Fruit fly (Drosophila melanogaster) whole organism, pupa: ENCODE data around the gene CG14448.

Experiments used
- CG10348 ChIP-seq: fragments of 200-800 bp; sonication (Bioruptor generic); IDR thresholded peaks from 2 replicates; pipeline ENCODE4 v1.3.6; 2022; ENCODE audit warnings: missing biosample characterization, missing genetic modification characterization
- CG12605 ChIP-seq: fragments of 200-800 bp; sonication (Bioruptor generic); IDR thresholded peaks from 2 replicates; pipeline ENCODE4 v1.3.6; 2022; ENCODE audit warnings: missing biosample characterization, missing genetic modification characterization
- CG13204 ChIP-seq: fragments of 200-800 bp; sonication (Bioruptor generic); optimal IDR thresholded peaks from 2 replicates; lab custom pipeline; 2018; ENCODE audit warnings: missing biosample characterization, mild to moderate bottlenecking, missing genetic modification characterization, moderate library complexity
- CG14655 ChIP-seq: fragments of 200-800 bp; sonication (Bioruptor generic); optimal IDR thresholded peaks from 3 replicates; lab custom pipeline; 2017; ENCODE audit warnings: mild to moderate bottlenecking, missing biosample characterization, missing genetic modification reagents, missing genetic modification characterization
- CG15710 ChIP-seq: fragments of 200-800 bp; sonication (Bioruptor generic); optimal IDR thresholded peaks from 2 replicates; lab custom pipeline; 2018; ENCODE audit warnings: missing biosample characterization, mild to moderate bottlenecking, missing genetic modification characterization, moderate library complexity
- CG17806 ChIP-seq: fragments of 200-800 bp; sonication (Bioruptor generic); optimal IDR thresholded peaks from 2 replicates; lab custom pipeline; 2018; ENCODE audit warnings: missing biosample characterization, mild to moderate bottlenecking, missing genetic modification characterization, moderate library complexity
- CG32121 ChIP-seq: fragments of 200-800 bp; sonication (Bioruptor generic); IDR thresholded peaks from 2 replicates; pipeline ENCODE4 v1.3.6; 2022; ENCODE audit warnings: missing biosample characterization, missing genetic modification characterization
- CG34367 ChIP-seq: fragments of 200-800 bp; sonication (Bioruptor generic); optimal IDR thresholded peaks from 2 replicates; lab custom pipeline; 2018; ENCODE audit warnings: missing biosample characterization, mild to moderate bottlenecking, missing genetic modification characterization
- CG4496 ChIP-seq: fragments of 200-800 bp; sonication (Bioruptor generic); IDR thresholded peaks from 3 replicates; pipeline ENCODE4 v1.3.6; 2022; ENCODE audit warnings: missing biosample characterization, missing genetic modification characterization
- CG8159 ChIP-seq: fragments of 200-800 bp; sonication (Bioruptor generic); optimal IDR thresholded peaks from 3 replicates; lab custom pipeline; 2018; ENCODE audit warnings: missing biosample characterization, mild to moderate bottlenecking, missing genetic modification characterization, moderate library complexity
- CG8301 ChIP-seq: fragments of 200-800 bp; sonication (Bioruptor generic); optimal IDR thresholded peaks from 2 replicates; lab custom pipeline; 2018; ENCODE audit warnings: missing biosample characterization, mild to moderate bottlenecking, missing genetic modification characterization
- CG9948 ChIP-seq: fragments of 200-800 bp; sonication (Bioruptor generic); optimal IDR thresholded peaks from 2 replicates; lab custom pipeline; 2018; ENCODE audit warnings: missing biosample characterization, mild to moderate bottlenecking, missing genetic modification characterization, moderate library complexity
- D1 ChIP-seq: fragments of 200-800 bp; sonication (Bioruptor generic); optimal IDR thresholded peaks from 2 replicates; lab custom pipeline; 2018; ENCODE audit warnings: missing biosample characterization, mild to moderate bottlenecking, missing genetic modification characterization, moderate library complexity
- EcR ChIP-seq: fragments of 200-800 bp; sonication (Bioruptor generic); optimal IDR thresholded peaks from 3 replicates; lab custom pipeline; 2019; ENCODE audit warnings: missing biosample characterization, missing genetic modification characterization, mild to moderate bottlenecking, moderate library complexity, missing genetic modification reagents
- Ets98B ChIP-seq: fragments of 200-800 bp; sonication (Bioruptor generic); IDR thresholded peaks from 2 replicates; pipeline ENCODE4 v1.3.6; 2022; ENCODE audit warnings: missing biosample characterization, missing genetic modification characterization
- Pif1A ChIP-seq: fragments of 200-800 bp; sonication (Bioruptor generic); optimal IDR thresholded peaks from 3 replicates; lab custom pipeline; 2016; ENCODE audit warnings: missing biosample characterization, missing genetic modification characterization
- Pif1B ChIP-seq: fragments of 200-800 bp; sonication (Bioruptor generic); optimal IDR thresholded peaks from 3 replicates; lab custom pipeline; 2016; ENCODE audit warnings: missing biosample characterization, missing genetic modification characterization
- Snoo ChIP-seq: fragments of 200-800 bp; sonication (Bioruptor generic); optimal IDR thresholded peaks from 3 replicates; lab custom pipeline; 2017; ENCODE audit warnings: missing biosample characterization, mild to moderate bottlenecking, missing genetic modification characterization, inconsistent platforms
- fd96Ca ChIP-seq: fragments of 200-800 bp; sonication (Bioruptor generic); IDR thresholded peaks from 3 replicates; pipeline ENCODE4 v1.3.6; 2022; ENCODE audit warnings: missing biosample characterization, missing genetic modification characterization
- gl ChIP-seq: fragments of 200-800 bp; sonication (Bioruptor generic); optimal IDR thresholded peaks from 2 replicates; lab custom pipeline; 2018; ENCODE audit warnings: missing biosample characterization, mild to moderate bottlenecking, missing genetic modification characterization
- rn ChIP-seq: fragments of 200-800 bp; sonication (Bioruptor generic); IDR thresholded peaks from 2 replicates; pipeline ENCODE4 v1.3.6; 2022; ENCODE audit warnings: missing biosample characterization, missing genetic modification characterization

Gene CG14448

DNA sequence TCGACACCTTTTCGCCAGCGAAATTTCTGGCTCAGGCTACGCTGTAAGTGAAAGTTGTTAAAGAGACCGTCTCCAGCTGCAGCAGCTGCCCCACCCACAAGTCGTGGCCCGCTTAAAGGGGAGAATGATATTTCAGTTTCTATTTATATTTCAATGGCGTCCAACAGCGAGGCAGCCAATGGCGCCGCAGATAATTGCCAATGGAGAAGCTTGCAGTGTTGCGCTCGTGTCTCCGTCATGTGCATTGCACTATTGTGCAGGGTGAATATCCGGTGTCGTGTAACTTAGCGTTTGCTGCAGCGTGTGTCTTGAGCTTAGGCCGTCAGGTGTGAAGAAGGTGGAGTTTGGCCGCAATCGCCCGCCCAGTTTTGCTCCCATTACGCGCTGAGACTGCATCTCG lies 33.1 kb downstream of the CG14448 start:
- TF ChIP-seq gl (tag; lab: Kevin White, UChicago): no peak
- no peak for TF ChIP-seq Pif1B (GFP tag; lab: Kevin White, UChicago)
- TF ChIP-seq CG14655 (GFP tag; lab: Kevin White, UChicago): no peak
- no peak for TF ChIP-seq rn (GFP tag; lab: Robert Waterston, UW)
- peak; percentile 34; the same call in 1 of the 2 replicates for TF ChIP-seq CG12605 (GFP tag; lab: Robert Waterston, UW)
- no peak for TF ChIP-seq CG17806 (tag; lab: Kevin White, UChicago)
- TF ChIP-seq CG4496: 0 out of 3 replicates have a peak, but pooled peaks have one; percentile 29
- TF ChIP-seq CG13204 (GFP tag; lab: Kevin White, UChicago): no peak
- TF ChIP-seq CG9948 (tag; lab: Kevin White, UChicago): no peak
- TF ChIP-seq D1 (tag; lab: Kevin White, UChicago): no peak
- TF ChIP-seq CG34367 (tag; lab: Kevin White, UChicago): no peak
- TF ChIP-seq CG32121: no peak
- TF ChIP-seq CG15710 (tag; lab: Kevin White, UChicago): no peak

DNA sequence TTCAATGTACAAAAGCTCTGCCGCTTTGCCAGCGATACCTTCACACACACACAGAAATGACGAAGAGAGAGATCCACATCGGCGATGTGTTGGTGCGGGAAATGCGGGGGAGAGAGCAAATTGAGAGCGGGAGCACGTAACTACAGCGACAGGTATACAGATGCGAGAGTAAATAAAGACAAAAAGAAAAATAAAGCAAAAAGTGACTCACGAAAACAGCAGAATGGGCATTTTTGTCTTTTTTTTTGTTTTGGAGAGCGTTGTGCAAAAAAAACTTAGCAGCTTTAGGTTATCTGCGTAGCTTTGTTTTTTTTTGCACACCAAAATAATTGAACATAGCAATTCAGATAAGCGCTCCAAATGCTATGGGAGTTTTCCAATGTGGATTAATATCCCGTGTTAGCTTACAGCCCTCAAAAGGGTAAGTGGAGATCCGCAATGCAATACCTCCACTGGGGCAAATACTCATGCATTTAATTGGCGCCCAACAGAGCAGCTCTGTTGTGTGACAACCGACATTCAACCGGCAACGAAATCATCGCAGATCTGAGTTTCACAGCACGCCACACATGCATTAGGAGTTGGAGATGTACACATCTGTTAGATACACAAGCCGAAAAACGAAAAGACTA lies 34.4 kb downstream of the CG14448 start:
- TF ChIP-seq Ets98B (peak; percentile 95), rn (GFP tag; lab: Robert Waterston, UW) (peak; percentile 88), CG17806 (tag; lab: Kevin White, UChicago) (peak; percentile 68), fd96Ca (GFP tag; lab: Robert Waterston, UW) (peak; percentile 94), CG34367 (tag; lab: Kevin White, UChicago) (peak; percentile 84), CG15710 (tag; lab: Kevin White, UChicago) (peak; percentile 84), CG9948 (tag; lab: Kevin White, UChicago) (peak; percentile 77), Pif1B (GFP tag; lab: Kevin White, UChicago) (peak; percentile 76), CG8159 (peak; percentile 82), CG8301 (peak; percentile 83), CG4496 (peak; percentile 98), CG32121 (peak; percentile 96), CG13204 (GFP tag; lab: Kevin White, UChicago) (peak; percentile 97), D1 (tag; lab: Kevin White, UChicago) (peak; percentile 77), CG10348 (GFP tag; lab: Robert Waterston, UW) (peak; percentile 24; the same call in 1 of the 2 replicates), gl (tag; lab: Kevin White, UChicago) (peak; percentile 97), CG14655 (GFP tag; lab: Kevin White, UChicago) (peak; percentile 85), EcR (GFP tag; lab: Kevin White, UChicago) (peak; percentile 72), CG12605 (GFP tag; lab: Robert Waterston, UW) (peak; percentile 98), Pif1A (GFP tag; lab: Kevin White, UChicago) (peak; percentile 87), Snoo (peak; percentile 87)
- TF ChIP-seq, all 21 proteins: peak for 21

DNA sequence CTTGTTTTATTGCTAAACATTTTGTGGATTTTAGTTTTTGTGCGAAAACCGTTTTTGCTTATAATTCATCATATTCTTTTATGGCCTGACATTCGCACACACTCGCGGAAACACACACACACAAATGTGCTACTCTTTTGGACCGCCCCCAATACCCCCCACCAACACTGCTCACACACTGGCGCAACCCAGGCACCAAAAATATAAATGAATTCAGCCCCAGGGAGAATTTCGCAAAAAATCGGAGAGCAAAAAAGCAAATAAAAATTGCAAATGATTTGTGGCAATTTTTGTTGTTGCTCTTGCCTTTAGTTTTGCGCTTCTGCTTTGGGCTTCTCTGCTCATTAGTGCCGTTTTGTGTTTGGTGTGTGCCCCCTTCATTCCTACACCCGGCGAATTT lies 35.0 kb downstream of the CG14448 start:
- TF ChIP-seq CG4496 (peak; percentile 41; the same call in 2 of the 3 replicates), Ets98B (peak; percentile 29; the same call in 1 of the 2 replicates), gl (tag; lab: Kevin White, UChicago) (no peak), EcR (GFP tag; lab: Kevin White, UChicago) (no peak), CG32121 (peak; percentile 65)
- TF ChIP-seq, all 21 proteins: peak for 3

DNA sequence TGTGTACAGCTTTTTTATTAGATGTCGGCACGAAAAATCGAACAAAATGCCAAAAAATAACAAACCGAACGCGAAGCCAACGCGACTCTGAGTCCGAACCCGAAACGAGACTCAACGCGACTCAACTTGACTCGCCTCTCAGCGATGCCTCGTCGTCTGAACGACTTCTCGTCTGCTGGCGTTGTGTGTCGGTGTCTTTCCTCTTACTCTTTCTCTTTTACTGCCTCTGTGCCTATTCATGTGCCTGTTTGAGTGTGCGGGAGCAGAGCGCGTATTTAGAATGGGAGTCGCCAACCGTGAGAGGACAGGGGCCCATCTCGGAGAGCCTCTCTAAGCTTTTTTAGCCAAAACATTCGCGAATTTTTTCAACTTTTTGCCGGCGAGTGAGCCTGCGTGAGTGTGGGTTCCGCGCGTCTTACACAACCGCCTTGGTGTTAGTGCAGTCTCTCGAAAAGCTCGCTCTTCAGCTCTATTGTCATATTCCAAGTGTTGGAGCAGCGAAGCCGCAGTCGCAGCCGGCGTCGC lies 36.5 kb downstream of the CG14448 start:
- TF ChIP-seq EcR (GFP tag; lab: Kevin White, UChicago) (peak; percentile 62), CG17806 (tag; lab: Kevin White, UChicago) (no peak), CG10348 (GFP tag; lab: Robert Waterston, UW) (no peak), CG8301 (peak; percentile 8), CG8159 (no peak), CG13204 (GFP tag; lab: Kevin White, UChicago) (peak; percentile 75), CG12605 (GFP tag; lab: Robert Waterston, UW) (peak; percentile 81), CG34367 (tag; lab: Kevin White, UChicago) (no peak), CG14655 (GFP tag; lab: Kevin White, UChicago) (peak; percentile 51), Pif1B (GFP tag; lab: Kevin White, UChicago) (peak; percentile 56), CG4496 (peak; percentile 71; the same call in 2 of the 3 replicates), CG9948 (tag; lab: Kevin White, UChicago) (no peak), rn (GFP tag; lab: Robert Waterston, UW) (no peak), Pif1A (GFP tag; lab: Kevin White, UChicago) (peak; percentile 55), CG15710 (tag; lab: Kevin White, UChicago) (peak; percentile 3), Snoo (peak; percentile 7), CG32121 (no peak; the same call in none of the 2 replicates), D1 (tag; lab: Kevin White, UChicago) (no peak), fd96Ca (GFP tag; lab: Robert Waterston, UW) (peak; percentile 72), gl (tag; lab: Kevin White, UChicago) (peak; percentile 61), Ets98B (peak; percentile 79)
- TF ChIP-seq, all 21 proteins: peak for 13

DNA sequence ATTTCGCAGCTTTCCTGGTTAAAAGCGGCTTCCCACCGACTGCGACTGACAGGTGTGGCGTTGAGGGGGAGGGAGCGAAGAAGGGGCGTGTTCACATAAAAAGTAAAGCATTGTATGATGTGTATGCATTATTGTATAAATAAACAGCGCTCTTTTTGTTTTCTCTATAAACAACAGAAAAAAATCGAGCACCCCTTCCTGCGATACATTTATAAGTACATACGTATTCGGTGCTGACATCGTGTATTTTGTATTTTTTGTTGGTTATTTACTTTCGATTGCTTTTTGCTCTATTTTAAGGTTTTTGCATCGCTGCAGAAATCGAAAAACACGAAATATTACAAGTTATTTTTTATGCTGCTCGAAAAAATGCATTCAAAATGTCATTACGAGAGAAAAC lies 38.0 kb downstream of the CG14448 start:
- TF ChIP-seq CG32121: no peak
- TF ChIP-seq CG10348 (GFP tag; lab: Robert Waterston, UW): no peak
- peak; percentile 33 for TF ChIP-seq CG13204 (GFP tag; lab: Kevin White, UChicago)
- peak; percentile 20 for TF ChIP-seq gl (tag; lab: Kevin White, UChicago)
- TF ChIP-seq CG17806 (tag; lab: Kevin White, UChicago): peak; percentile 9
- TF ChIP-seq fd96Ca (GFP tag; lab: Robert Waterston, UW): no peak
- peak; percentile 3 for TF ChIP-seq CG15710 (tag; lab: Kevin White, UChicago)
- no peak for TF ChIP-seq CG8159
- TF ChIP-seq D1 (tag; lab: Kevin White, UChicago): peak; percentile 33
- TF ChIP-seq EcR (GFP tag; lab: Kevin White, UChicago): no peak
- TF ChIP-seq CG4496: no peak
- no peak for TF ChIP-seq Snoo
- no peak for TF ChIP-seq rn (GFP tag; lab: Robert Waterston, UW)
- no peak for TF ChIP-seq Ets98B
- no peak for TF ChIP-seq CG34367 (tag; lab: Kevin White, UChicago)
- peak; percentile 4 for TF ChIP-seq Pif1B (GFP tag; lab: Kevin White, UChicago)
- no peak for TF ChIP-seq CG8301
- no peak for TF ChIP-seq Pif1A (GFP tag; lab: Kevin White, UChicago)
- no peak for TF ChIP-seq CG12605 (GFP tag; lab: Robert Waterston, UW)
- TF ChIP-seq CG14655 (GFP tag; lab: Kevin White, UChicago): no peak
- no peak for TF ChIP-seq CG9948 (tag; lab: Kevin White, UChicago)
